Worm (Caenorhabditis elegans) whole organism, L2 larva: ENCODE measurements around the gene cylc-1.
"Not testable (repeated sequence)": the region's sequence is repeated elsewhere in the genome, so short reads cannot be mapped to it uniquely, and the experiment has no call there.

Experiments used
- C34F6.9 ChIP-seq: fragments of 150-350 bp; optimal IDR thresholded peaks from 2 replicates; lab custom pipeline; 2014; ENCODE audit warnings: missing biosample characterization, missing genetic modification characterization
- R02D3.7 ChIP-seq: fragments of 150-350 bp; optimal IDR thresholded peaks from 2 replicates; lab custom pipeline; 2014; ENCODE audit warnings: missing biosample characterization, missing genetic modification characterization
- ZK546.5 ChIP-seq: sonication (generic microtip); optimal IDR thresholded peaks from 2 replicates; lab custom pipeline; 2017; ENCODE audit warnings: missing biosample characterization, missing genetic modification characterization
- alr-1 ChIP-seq: fragments of 150-350 bp; optimal IDR thresholded peaks from 2 replicates; lab custom pipeline; 2014; ENCODE audit warnings: missing biosample characterization, missing genetic modification characterization
- aly-2 ChIP-seq: fragments of 150-350 bp; optimal IDR thresholded peaks from 2 replicates; lab custom pipeline; 2014; ENCODE audit warnings: missing biosample characterization, missing genetic modification characterization
- ama-1 ChIP-seq: fragments of 150-350 bp; optimal IDR thresholded peaks from 2 replicates; lab custom pipeline; 2018; ENCODE audit warnings: inconsistent platforms
- blmp-1 ChIP-seq: sonication (generic microtip); optimal IDR thresholded peaks from 2 replicates; lab custom pipeline; 2017; ENCODE audit warnings: missing genetic modification characterization, mild to moderate bottlenecking, missing compliant biosample characterization, antibody characterized with exemption, moderate library complexity; ENCODE audit not compliant: insufficient read depth
- ceh-16 ChIP-seq: fragments of 150-350 bp; optimal IDR thresholded peaks from 2 replicates; lab custom pipeline; 2014; ENCODE audit warnings: missing biosample characterization, missing genetic modification characterization
- crh-2 ChIP-seq: sonication (generic microtip); optimal IDR thresholded peaks from 2 replicates; lab custom pipeline; 2017; ENCODE audit warnings: missing biosample characterization, missing genetic modification characterization
- egl-27 ChIP-seq: sonication (generic microtip); optimal IDR thresholded peaks from 3 replicates; lab custom pipeline; 2017; ENCODE audit warnings: missing biosample characterization, missing genetic modification reagents, missing genetic modification characterization
- elt-3 ChIP-seq: sonication (generic microtip); optimal IDR thresholded peaks from 2 replicates; lab custom pipeline; 2017; ENCODE audit warnings: missing biosample characterization, missing genetic modification characterization
- fos-1 ChIP-seq: fragments of 150-350 bp; optimal IDR thresholded peaks from 2 replicates; lab custom pipeline; 2014; ENCODE audit warnings: missing biosample characterization, missing genetic modification characterization
- lin-11 ChIP-seq: fragments of 150-350 bp; sonication (generic microtip); optimal IDR thresholded peaks from 2 replicates; lab custom pipeline; 2014; ENCODE audit warnings: missing biosample characterization, missing genetic modification characterization, inconsistent platforms, mixed read lengths
- lin-13 ChIP-seq: fragments of 150-350 bp; optimal IDR thresholded peaks from 2 replicates; lab custom pipeline; 2014; ENCODE audit warnings: missing biosample characterization, missing genetic modification reagents, missing genetic modification characterization
- lsy-2 ChIP-seq, 2 experiments: fragments of 150-350 bp in 1 of 2; sonication (generic microtip) in 1 of 2; optimal IDR thresholded peaks; 2 replicates each; lab custom pipeline; 2014 to 2017; ENCODE audit warnings: missing biosample characterization in 2 of 2, missing genetic modification characterization in 2 of 2
- mab-5 ChIP-seq: fragments of 150-350 bp; optimal IDR thresholded peaks from 2 replicates; lab custom pipeline; 2014; ENCODE audit warnings: missing biosample characterization, missing genetic modification characterization
- nhr-11 ChIP-seq: fragments of 150-350 bp; optimal IDR thresholded peaks from 2 replicates; lab custom pipeline; 2014; ENCODE audit warnings: missing biosample characterization, missing genetic modification characterization
- nhr-129 ChIP-seq: fragments of 150-350 bp; optimal IDR thresholded peaks from 2 replicates; lab custom pipeline; 2014; ENCODE audit warnings: missing biosample characterization, missing genetic modification characterization
- nhr-21 ChIP-seq: fragments of 150-350 bp; optimal IDR thresholded peaks from 2 replicates; lab custom pipeline; 2014; ENCODE audit warnings: missing biosample characterization, missing genetic modification characterization
- nhr-25 ChIP-seq: fragments of 150-350 bp; sonication (generic microtip); optimal IDR thresholded peaks from 3 replicates; lab custom pipeline; 2014; ENCODE audit warnings: missing biosample characterization, missing genetic modification characterization
- peb-1 ChIP-seq: fragments of 150-350 bp; optimal IDR thresholded peaks from 2 replicates; lab custom pipeline; 2014; ENCODE audit warnings: missing biosample characterization, missing genetic modification characterization
- sma-3 ChIP-seq: sonication (generic microtip); optimal IDR thresholded peaks from 2 replicates; lab custom pipeline; 2016; ENCODE audit warnings: missing genetic modification reagents, missing genetic modification characterization, missing compliant biosample characterization
- sma-9 ChIP-seq, 2 experiments: fragments of 150-350 bp in 1 of 2; sonication (generic microtip) in 1 of 2; optimal IDR thresholded peaks; 2 replicates each; lab custom pipeline; 2014 to 2016; ENCODE audit warnings: missing genetic modification characterization in 2 of 2, mild to moderate bottlenecking in 1 of 2, missing biosample characterization in 1 of 2, missing compliant biosample characterization in 1 of 2, missing genetic modification reagents in 1 of 2, moderate library complexity in 1 of 2
- unc-39 ChIP-seq: fragments of 150-350 bp; optimal IDR thresholded peaks from 2 replicates; lab custom pipeline; 2014; ENCODE audit warnings: missing biosample characterization, missing genetic modification characterization
- unc-55 ChIP-seq: fragments of 150-350 bp; sonication (generic microtip); optimal IDR thresholded peaks from 3 replicates; lab custom pipeline; 2014; ENCODE audit warnings: missing biosample characterization, missing genetic modification reagents, missing genetic modification characterization
- unc-62 ChIP-seq: fragments of 150-350 bp; optimal IDR thresholded peaks from 2 replicates; lab custom pipeline; 2014; ENCODE audit warnings: missing biosample characterization, missing genetic modification reagents, missing genetic modification characterization
- zag-1 ChIP-seq: fragments of 150-350 bp; optimal IDR thresholded peaks from 2 replicates; lab custom pipeline; 2014; ENCODE audit warnings: missing biosample characterization, missing genetic modification characterization
- ztf-11 ChIP-seq: sonication (generic microtip); optimal IDR thresholded peaks from 2 replicates; lab custom pipeline; 2017; ENCODE audit warnings: missing biosample characterization, missing genetic modification characterization
- ztf-4 ChIP-seq: fragments of 150-350 bp; optimal IDR thresholded peaks from 2 replicates; lab custom pipeline; 2014; ENCODE audit warnings: missing biosample characterization, missing genetic modification characterization

The cylc-1 gene

DNA sequence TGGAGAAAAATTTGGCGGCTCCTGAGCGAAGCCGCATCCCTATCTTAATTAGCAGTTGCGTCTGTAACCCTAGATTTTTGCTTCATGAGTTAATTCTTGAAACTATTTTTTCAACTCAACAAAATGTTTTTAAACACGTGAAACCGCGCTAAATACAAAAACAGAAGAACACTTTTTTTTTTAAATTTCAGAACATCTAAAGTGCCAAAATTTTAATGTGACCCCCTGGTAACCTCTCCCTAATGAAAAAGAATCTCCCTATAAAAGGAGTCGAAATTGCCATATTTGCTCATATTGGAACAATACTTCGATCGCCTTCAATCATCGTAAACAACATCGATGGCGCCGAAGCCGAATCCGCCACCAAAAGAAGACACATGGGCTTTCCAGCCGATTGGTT, 980 bp upstream of the cylc-1 start, which contains the start of gene nsph-4.1:
Gene nsph-4.1 (plus strand): TSS at position 301 of the 400 bp plus-strand sequence.
- not testable (repeated sequence) for TF ChIP-seq peb-1 (tag; lab: Kevin White, UChicago); lin-13 (GFP tag; lab: Kevin White, UChicago); ama-1 (lab: Kevin White, UChicago)

ce11 chrIV:5224238-5224637, 1.3 kb downstream of the cylc-1 start, which contains the start of gene Y59E9AL.8:
Gene Y59E9AL.8, minus strand, starts transcription at chrIV:5224338.
- TF ChIP-seq ztf-11 (tag; lab: Kevin White, UChicago): no peak
- TF ChIP-seq crh-2 (tag; lab: Kevin White, UChicago): no peak
- no peak for TF ChIP-seq unc-55
- TF ChIP-seq mab-5: no peak
- no peak for TF ChIP-seq unc-39 (tag; lab: Kevin White, UChicago)
- no peak for TF ChIP-seq fos-1 (tag; lab: Kevin White, UChicago)
- no peak for TF ChIP-seq ama-1 (lab: Kevin White, UChicago)
- no peak for TF ChIP-seq R02D3.7
- TF ChIP-seq elt-3: no peak
- TF ChIP-seq nhr-129 (tag; lab: Kevin White, UChicago): no peak

ce11 chrIV:5221721-5222120, 3.9 kb downstream of the cylc-1 start:
- no peak for TF ChIP-seq peb-1 (tag; lab: Kevin White, UChicago)
- TF ChIP-seq C34F6.9 (tag; lab: Kevin White, UChicago): no peak
- no peak for TF ChIP-seq alr-1
- no peak for TF ChIP-seq ztf-11 (tag; lab: Kevin White, UChicago)
- no peak for TF ChIP-seq aly-2 (tag; lab: Kevin White, UChicago)
- TF ChIP-seq zag-1 (tag; lab: Kevin White, UChicago): no peak
- TF ChIP-seq lin-11 (tag; lab: Kevin White, UChicago): no peak

DNA sequence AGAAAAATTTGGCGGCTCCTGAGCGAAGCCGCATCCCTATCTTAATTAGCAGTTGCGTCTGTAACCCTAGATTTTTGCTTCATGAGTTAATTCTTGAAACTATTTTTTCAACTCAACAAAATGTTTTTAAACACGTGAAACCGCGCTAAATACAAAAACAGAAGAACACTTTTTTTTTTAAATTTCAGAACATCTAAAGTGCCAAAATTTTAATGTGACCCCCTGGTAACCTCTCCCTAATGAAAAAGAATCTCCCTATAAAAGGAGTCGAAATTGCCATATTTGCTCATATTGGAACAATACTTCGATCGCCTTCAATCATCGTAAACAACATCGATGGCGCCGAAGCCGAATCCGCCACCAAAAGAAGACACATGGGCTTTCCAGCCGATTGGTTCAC, 7.1 kb downstream of the cylc-1 start, which contains the start of gene nsph-4.2:
Gene nsph-4.2 (plus strand): TSS at position 301 of the 400 bp plus-strand sequence.
- TF ChIP-seq nhr-25 (tag; lab: Kevin White, UChicago); lsy-2 (tag; optimal IDR thresholded peaks at IDR 0.05; lab: Kevin White, UChicago); ZK546.5 (tag; lab: Kevin White, UChicago): not testable (repeated sequence)
- TF ChIP-seq, all 48 proteins: peak for 0; not testable (repeated sequence) for 48

DNA sequence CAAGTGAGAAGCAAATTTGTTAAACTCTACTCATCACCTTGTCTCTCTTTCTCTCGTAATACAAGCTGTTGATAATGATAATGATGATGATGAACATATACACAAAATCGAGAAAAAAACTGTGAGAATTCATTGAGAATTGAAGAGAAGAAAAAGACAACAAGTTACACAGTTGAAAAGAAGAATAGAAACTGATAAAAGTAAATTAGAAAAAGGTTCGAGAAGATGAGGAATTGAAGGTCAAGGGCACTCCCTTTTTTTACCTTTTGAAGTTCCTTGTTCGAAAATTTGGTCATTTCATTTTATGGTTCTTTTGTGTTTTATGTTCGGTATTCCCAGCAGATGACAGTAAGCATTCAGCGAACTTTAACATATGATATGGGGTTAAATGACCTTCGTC, 9.2 kb downstream of the cylc-1 start:
- TF ChIP-seq ceh-16 (tag; lab: Kevin White, UChicago): no peak
- peak; percentile 27 for TF ChIP-seq crh-2 (tag; lab: Kevin White, UChicago)
- peak; percentile 91 for TF ChIP-seq nhr-25 (tag; lab: Kevin White, UChicago)
- no peak for TF ChIP-seq ztf-4 (tag; lab: Kevin White, UChicago)
- TF ChIP-seq sma-9 (GFP tag; optimal IDR thresholded peaks at IDR 0.05; lab: Kevin White, UChicago): peak; percentile 53
- TF ChIP-seq sma-9 (tag; optimal IDR thresholded peaks at IDR 0.05; lab: Kevin White, UChicago): no peak
- peak; percentile 63 for TF ChIP-seq sma-3
- no peak for TF ChIP-seq lin-13 (GFP tag; lab: Kevin White, UChicago)
- peak; percentile 80 for TF ChIP-seq blmp-1 (tag; lab: Kevin White, UChicago)
- TF ChIP-seq nhr-21 (tag; lab: Kevin White, UChicago): no peak
- TF ChIP-seq ZK546.5 (tag; lab: Kevin White, UChicago): no peak
- peak; percentile 37 for TF ChIP-seq fos-1 (tag; lab: Kevin White, UChicago)
- TF ChIP-seq egl-27 (tag; lab: Kevin White, UChicago): no peak

- no peak for TF ChIP-seq nhr-11 (tag; lab: Kevin White, UChicago)
- no peak for TF ChIP-seq unc-62 (GFP tag; lab: Kevin White, UChicago)
- TF ChIP-seq ztf-11 (tag; lab: Kevin White, UChicago): no peak
- TF ChIP-seq nhr-129 (tag; lab: Kevin White, UChicago): no peak
- TF ChIP-seq unc-55: no peak
- TF ChIP-seq ztf-4 (tag; lab: Kevin White, UChicago): no peak
- TF ChIP-seq sma-3: no peak
These were observed 10.5 kb downstream of the cylc-1 start, which contains the start of gene Y59E9AL.4 for ce11 chrIV:5215092-5215491. Gene Y59E9AL.4, minus strand, starts transcription at chrIV:5215192.
